Worm (Caenorhabditis elegans) whole organism, L4 larva: ENCODE measurements around the gene repo-1.

ENCODE experiments used
- D1046.2 ChIP-seq: fragments of 200-800 bp; sonication (Bioruptor generic); IDR thresholded peaks from 2 replicates; pipeline ENCODE4 v1.3.6; 2022; ENCODE audit warnings: missing genetic modification characterization, missing compliant biosample characterization
- F26F4.8 ChIP-seq: fragments of 200-800 bp; sonication (Bioruptor generic); conservative IDR thresholded peaks from 2 replicates; pipeline ENCODE4 v1.3.6; 2022; ENCODE audit warnings: missing genetic modification characterization, missing compliant biosample characterization
- R02D3.7 ChIP-seq: fragments of 150-350 bp; sonication (generic microtip); optimal IDR thresholded peaks from 3 replicates; lab custom pipeline; 2014; ENCODE audit warnings: missing biosample characterization, missing genetic modification characterization
- aha-1 ChIP-seq: fragments of 150-350 bp; peaks from one replicate; lab custom pipeline; 2014; ENCODE audit warnings: missing biosample characterization, missing genetic modification characterization
- aly-2 ChIP-seq: sonication (generic microtip); optimal IDR thresholded peaks from 2 replicates; lab custom pipeline; 2018; ENCODE audit warnings: missing biosample characterization, missing genetic modification characterization
- ama-1 ChIP-seq: fragments of 150-350 bp; optimal IDR thresholded peaks from 2 replicates; lab custom pipeline; 2014; ENCODE audit warnings: inconsistent platforms, mixed read lengths
- arid-1 ChIP-seq: fragments of 200-800 bp; sonication (Bioruptor generic); conservative IDR thresholded peaks from 2 replicates; pipeline ENCODE4 v1.3.6; 2022; ENCODE audit warnings: missing genetic modification reagents, missing genetic modification characterization, missing compliant biosample characterization
- ceh-20 ChIP-seq: fragments of 200-800 bp; sonication (Bioruptor generic); IDR thresholded peaks from 2 replicates; pipeline ENCODE4 v1.3.6; 2022; ENCODE audit warnings: missing genetic modification reagents, missing genetic modification characterization, missing compliant biosample characterization
- daf-12 ChIP-seq: fragments of 150-350 bp; optimal IDR thresholded peaks from 2 replicates; lab custom pipeline; 2014; ENCODE audit warnings: missing biosample characterization, missing genetic modification reagents, missing genetic modification characterization
- daf-16 ChIP-seq, 3 experiments: sonication (generic microtip); optimal IDR thresholded peaks; 2 replicates each; lab custom pipeline; 2016 to 2017; ENCODE audit warnings: missing genetic modification characterization in 3 of 3, missing genetic modification reagents in 3 of 3, mild to moderate bottlenecking in 2 of 3, missing compliant biosample characterization in 2 of 3, missing biosample characterization in 1 of 3, moderate library complexity in 1 of 3
- daf-8 ChIP-seq: fragments of 200-800 bp; sonication (Bioruptor generic); IDR thresholded peaks from 2 replicates; pipeline ENCODE4 v1.3.6; 2022; ENCODE audit warnings: missing genetic modification characterization, missing compliant biosample characterization
- dpl-1 ChIP-seq: fragments of 150-350 bp; optimal IDR thresholded peaks from 2 replicates; lab custom pipeline; 2014; ENCODE audit warnings: missing biosample characterization, missing genetic modification reagents, missing genetic modification characterization
- duxl-1 ChIP-seq: sonication (generic microtip); optimal IDR thresholded peaks from 2 replicates; lab custom pipeline; 2016; ENCODE audit warnings: mild to moderate bottlenecking, missing genetic modification characterization, moderate library complexity, missing compliant biosample characterization; ENCODE audit not compliant: poor library complexity
- dve-1 ChIP-seq: sonication (generic microtip); optimal IDR thresholded peaks from 2 replicates; lab custom pipeline; 2017; ENCODE audit warnings: antibody characterized with exemption, mild to moderate bottlenecking, missing genetic modification characterization, missing compliant biosample characterization; ENCODE audit not compliant: insufficient read depth
- egl-27 ChIP-seq: sonication (generic microtip); optimal IDR thresholded peaks from 3 replicates; lab custom pipeline; 2017; ENCODE audit warnings: missing biosample characterization, missing genetic modification reagents, missing genetic modification characterization
- fos-1 ChIP-seq: fragments of 150-350 bp; optimal IDR thresholded peaks from 2 replicates; lab custom pipeline; 2014; ENCODE audit warnings: missing biosample characterization, missing genetic modification characterization
- gei-8 ChIP-seq: fragments of 200-800 bp; sonication (Bioruptor generic); optimal IDR thresholded peaks from 2 replicates; lab custom pipeline; 2018; ENCODE audit warnings: mild to moderate bottlenecking, missing genetic modification characterization, missing compliant biosample characterization
- jun-1 ChIP-seq: fragments of 150-350 bp; optimal IDR thresholded peaks from 2 replicates; lab custom pipeline; 2014; ENCODE audit warnings: missing biosample characterization, missing genetic modification reagents, missing genetic modification characterization
- lim-7 ChIP-seq: fragments of 200-800 bp; sonication (Bioruptor generic); IDR thresholded peaks from 2 replicates; pipeline ENCODE4 v1.3.6; 2022; ENCODE audit warnings: missing genetic modification characterization, missing compliant biosample characterization
- lin-1 ChIP-seq: fragments of 200-800 bp; sonication (Bioruptor generic); IDR thresholded peaks from 2 replicates; pipeline ENCODE4 v1.3.6; 2022; ENCODE audit warnings: missing genetic modification reagents, missing genetic modification characterization, missing compliant biosample characterization
- lin-15B ChIP-seq: fragments of 150-350 bp; sonication (generic microtip); optimal IDR thresholded peaks from 3 replicates; lab custom pipeline; 2014; ENCODE audit warnings: missing biosample characterization, missing genetic modification characterization
- lin-38 ChIP-seq: fragments of 200-800 bp; sonication (Bioruptor generic); IDR thresholded peaks from 2 replicates; pipeline ENCODE4 v1.3.6; 2022; ENCODE audit warnings: missing genetic modification reagents, missing genetic modification characterization, missing compliant biosample characterization
- lir-3 ChIP-seq: sonication (generic microtip); optimal IDR thresholded peaks from 2 replicates; lab custom pipeline; 2016; ENCODE audit warnings: mild to moderate bottlenecking, missing genetic modification characterization, missing compliant biosample characterization
- lsy-2 ChIP-seq, 2 experiments: fragments of 150-350 bp in 1 of 2; sonication (generic microtip) in 1 of 2; optimal IDR thresholded peaks; 2 replicates each; lab custom pipeline; 2014 to 2017; ENCODE audit warnings: missing biosample characterization in 2 of 2, missing genetic modification characterization in 2 of 2
- mep-1 ChIP-seq: fragments of 150-350 bp; sonication (generic microtip); optimal IDR thresholded peaks from 3 replicates; lab custom pipeline; 2014; ENCODE audit warnings: missing biosample characterization, missing genetic modification characterization
- mes-2 ChIP-seq: sonication (generic microtip); optimal IDR thresholded peaks from 2 replicates; lab custom pipeline; 2016; ENCODE audit warnings: missing genotype, mild to moderate bottlenecking, missing genetic modification characterization, missing compliant biosample characterization; ENCODE audit not compliant: poor library complexity, severe bottlenecking
- nhr-11 ChIP-seq: fragments of 150-350 bp; optimal IDR thresholded peaks from 2 replicates; lab custom pipeline; 2014; ENCODE audit warnings: missing biosample characterization, missing genetic modification characterization
- nhr-25 ChIP-seq: sonication (generic microtip); optimal IDR thresholded peaks from 2 replicates; lab custom pipeline; 2017; ENCODE audit warnings: missing genetic modification characterization, mild to moderate bottlenecking, missing compliant biosample characterization, antibody characterized with exemption, moderate library complexity, borderline replicate concordance; ENCODE audit not compliant: insufficient read depth
- nhr-28 ChIP-seq: fragments of 150-350 bp; optimal IDR thresholded peaks from 2 replicates; lab custom pipeline; 2014; ENCODE audit warnings: missing biosample characterization, missing genetic modification characterization
- rbr-2 ChIP-seq: sonication (generic microtip); optimal IDR thresholded peaks from 2 replicates; lab custom pipeline; 2016; ENCODE audit warnings: missing genotype, missing genetic modification characterization, missing compliant biosample characterization
- sdz-12 ChIP-seq: fragments of 200-800 bp; sonication (Bioruptor generic); optimal IDR thresholded peaks from 2 replicates; lab custom pipeline; 2018; ENCODE audit warnings: mild to moderate bottlenecking, missing genetic modification characterization, missing compliant biosample characterization
- set-16 ChIP-seq: fragments of 200-800 bp; sonication (Bioruptor generic); IDR thresholded peaks from 2 replicates; pipeline ENCODE4 v1.3.6; 2022; ENCODE audit warnings: missing genetic modification reagents, missing genetic modification characterization, missing compliant biosample characterization
- snpc-1.2 ChIP-seq: fragments of 200-800 bp; sonication (Bioruptor generic); IDR thresholded peaks from 2 replicates; pipeline ENCODE4 v1.3.6; 2022; ENCODE audit warnings: missing genetic modification reagents, missing genetic modification characterization, missing compliant biosample characterization
- tag-97 ChIP-seq: fragments of 200-800 bp; sonication (Bioruptor generic); IDR thresholded peaks from 2 replicates; pipeline ENCODE4 v1.3.6; 2022; ENCODE audit warnings: missing genetic modification characterization, missing compliant biosample characterization
- unc-62 ChIP-seq, 3 experiments: fragments of 150-350 bp in 1 of 3; sonication (generic microtip); optimal IDR thresholded peaks in 2 of 3; peaks in 1 of 3; 1 replicate in 1 of 3; 2 replicates in 2 of 3; lab custom pipeline; 2014 to 2017; ENCODE audit warnings: missing biosample characterization in 3 of 3, missing genetic modification characterization in 3 of 3, missing genetic modification reagents in 3 of 3, missing genotype in 1 of 3
- zip-11 ChIP-seq: fragments of 200-800 bp; sonication (Bioruptor generic); IDR thresholded peaks from 2 replicates; pipeline ENCODE4 v1.3.6; 2022; ENCODE audit warnings: missing genetic modification characterization, missing compliant biosample characterization

The repo-1 gene

ce11 chrIV:12121076-12121475 lies 36.8 kb downstream of the repo-1 start, which contains the start of the genes ddb-1 and M18.6 (continued):
- TF ChIP-seq ama-1 (lab: Kevin White, UChicago) (no peak), tag-97 (no peak), R02D3.7 (tag; lab: Kevin White, UChicago) (no peak), duxl-1 (tag; lab: Kevin White, UChicago) (no peak), daf-12 (tag; lab: Kevin White, UChicago) (no peak), ceh-20 (GFP tag; lab: Robert Waterston, UW) (no peak), sdz-12 (GFP tag; lab: Kevin White, UChicago) (no peak), dpl-1 (GFP tag; lab: Kevin White, UChicago) (peak; percentile 24), lsy-2 (tag; optimal IDR thresholded peaks at IDR 0.05; lab: Kevin White, UChicago) (peak in 1 of 2 experiments; percentile 56), rbr-2 (tag; lab: Kevin White, UChicago) (no peak), F26F4.8 (no peak), nhr-28 (tag; lab: Kevin White, UChicago) (peak; percentile 25), unc-62 (GFP tag; optimal IDR thresholded peaks at IDR 0.05 in 1 of 2; lab: Kevin White, UChicago) (no peak), unc-62 (tag; optimal IDR thresholded peaks at IDR 0.05; lab: Kevin White, UChicago) (no peak)

DNA sequence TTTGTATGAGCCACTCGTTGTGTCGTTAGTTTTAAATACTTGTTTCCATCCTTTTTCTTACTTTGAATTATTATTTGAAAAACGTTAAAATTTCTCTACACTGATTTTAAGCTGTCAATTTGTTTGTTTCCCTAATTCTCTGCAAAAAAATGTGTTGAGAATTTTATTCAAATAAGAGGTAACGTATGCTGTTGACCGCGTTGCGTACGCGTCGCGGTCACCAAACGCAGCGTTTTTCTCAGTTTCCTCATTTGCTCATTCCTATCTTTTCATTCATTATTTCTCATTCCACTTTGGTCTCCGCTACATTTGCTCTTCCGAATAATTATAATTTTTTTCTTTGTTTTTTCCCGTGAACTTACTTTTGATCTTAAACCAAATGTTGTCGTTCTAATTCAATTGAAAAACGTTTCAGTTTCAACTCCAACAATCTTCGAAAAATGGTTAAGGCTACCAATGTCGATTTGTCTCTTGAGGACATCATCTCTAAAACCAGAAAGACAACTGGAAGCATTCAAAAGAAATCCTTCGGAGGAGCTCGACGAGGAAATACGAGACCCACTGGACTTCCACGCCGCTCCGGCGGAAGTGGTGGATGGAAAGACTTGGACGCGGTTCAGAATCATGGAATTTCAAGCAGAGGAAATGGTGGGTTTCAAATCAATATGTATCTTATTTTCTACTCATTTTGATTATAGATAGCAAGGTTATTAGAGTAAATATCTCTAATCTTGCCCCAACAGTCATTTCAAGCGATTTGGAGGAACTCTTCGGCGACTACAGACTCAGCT lies 38.8 kb downstream of the repo-1 start, which contains the start of gene aly-3:
Gene aly-3, plus strand, starts transcription at position 409 of the 791 bp plus-strand sequence.
- TF ChIP-seq zip-11 (GFP tag; lab: Robert Waterston, UW) (no peak), jun-1 (tag; lab: Kevin White, UChicago) (no peak), aha-1 (tag; lab: Kevin White, UChicago) (peak; percentile 92), mes-2 (peak; percentile 64), daf-16 (GFP tag; optimal IDR thresholded peaks at IDR 0.05; lab: Kevin White, UChicago) (no peak), daf-16 (tag; optimal IDR thresholded peaks at IDR 0.05; lab: Kevin White, UChicago) (peak; percentile 44), lin-38 (GFP tag; lab: Robert Waterston, UW) (peak; percentile 49; the same call in 1 of the 2 replicates), dve-1 (tag; lab: Kevin White, UChicago) (peak; percentile 39), daf-12 (tag; lab: Kevin White, UChicago) (no peak), unc-62 (GFP tag; optimal IDR thresholded peaks at IDR 0.05 in 1 of 2; lab: Kevin White, UChicago) (peak in 1 of 2 experiments; percentile 39), unc-62 (tag; optimal IDR thresholded peaks at IDR 0.05; lab: Kevin White, UChicago) (no peak), daf-8 (no peak), arid-1 (GFP tag; lab: Robert Waterston, UW) (no peak), ama-1 (lab: Kevin White, UChicago) (no peak), dpl-1 (GFP tag; lab: Kevin White, UChicago) (peak; percentile 12), lsy-2 (tag; optimal IDR thresholded peaks at IDR 0.05; lab: Kevin White, UChicago) (peak in 1 of 2 experiments; percentile 57), gei-8 (GFP tag; lab: Kevin White, UChicago) (no peak), mep-1 (tag; lab: Kevin White, UChicago) (peak; percentile 47), fos-1 (tag; lab: Kevin White, UChicago) (no peak)

DNA sequence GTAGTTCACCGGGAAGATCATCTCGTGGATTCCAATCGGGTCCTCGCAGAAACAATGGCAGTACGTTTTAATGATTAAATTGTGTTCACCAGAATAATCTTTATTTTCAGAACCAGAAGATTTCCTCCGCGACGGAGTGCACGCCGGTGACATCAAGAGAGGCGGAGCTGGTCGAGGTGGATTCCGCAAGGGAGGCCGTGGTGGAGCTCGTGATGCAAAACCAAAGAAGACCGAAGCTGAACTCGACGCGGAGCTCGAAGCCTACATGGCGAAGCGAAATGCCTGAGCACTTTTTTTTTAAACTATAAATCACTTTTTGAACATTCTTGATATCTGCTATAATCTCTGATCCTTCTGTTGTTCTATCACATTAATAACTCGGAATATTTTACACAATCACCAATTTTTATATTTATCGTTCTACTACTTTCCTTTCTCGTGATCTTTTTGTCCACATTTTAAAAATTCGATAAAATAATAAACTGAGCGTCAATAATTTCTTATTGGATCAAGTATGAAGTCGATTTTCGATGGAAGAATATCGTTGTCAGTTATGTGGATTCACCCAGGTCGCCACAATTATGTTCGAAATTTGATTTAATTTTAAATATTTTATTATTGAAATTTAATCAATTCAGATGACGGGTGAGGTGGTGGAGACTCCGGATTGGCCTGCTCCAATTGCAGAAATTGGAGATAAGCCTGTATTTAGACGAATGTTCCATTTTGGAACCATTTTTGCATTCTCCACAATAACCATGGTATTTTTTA lies 40.2 kb downstream of the repo-1 start, which contains the start of gene dhhc-6:
Gene dhhc-6, plus strand, starts transcription at position 639 of the 771 bp plus-strand sequence.
- TF ChIP-seq D1046.2 = no peak
- no peak for TF ChIP-seq lin-15B (tag; lab: Kevin White, UChicago)
- TF ChIP-seq aly-2 (tag; lab: Kevin White, UChicago) = no peak
- peak; percentile 31; the same call in 1 of the 2 replicates for TF ChIP-seq snpc-1.2 (GFP tag; lab: Robert Waterston, UW)
- no peak for TF ChIP-seq egl-27 (tag; lab: Kevin White, UChicago)
- no peak for TF ChIP-seq aha-1 (tag; lab: Kevin White, UChicago)
- no peak for TF ChIP-seq daf-12 (tag; lab: Kevin White, UChicago)
- no peak for TF ChIP-seq lim-7
- TF ChIP-seq lir-3 (tag; lab: Kevin White, UChicago) = no peak
- no peak for TF ChIP-seq nhr-11 (tag; lab: Kevin White, UChicago)
- TF ChIP-seq mes-2 = no peak
- no peak for TF ChIP-seq lin-1 (GFP tag; lab: Robert Waterston, UW)
- TF ChIP-seq lin-38 (GFP tag; lab: Robert Waterston, UW) = peak; percentile 44
- TF ChIP-seq mep-1 (tag; lab: Kevin White, UChicago) = peak; percentile 30
- TF ChIP-seq nhr-25 (tag; lab: Kevin White, UChicago) = no peak
- TF ChIP-seq set-16 (GFP tag; lab: Robert Waterston, UW) = peak; percentile 75
- TF ChIP-seq, all 104 proteins: peak for 4
